Worm (Caenorhabditis elegans) whole organism, early embryonic: ENCODE data around the gene crh-1.

Experiments used
- aly-1 ChIP-seq: sonication (generic microtip); optimal IDR thresholded peaks from 2 replicates; lab custom pipeline; 2016; ENCODE audit warnings: missing genetic modification characterization, missing compliant biosample characterization
- flt-1 ChIP-seq: fragments of 200-800 bp; sonication (Bioruptor generic); IDR thresholded peaks from 2 replicates; pipeline ENCODE4 v1.3.6; 2022; ENCODE audit warnings: missing genetic modification characterization, missing compliant biosample characterization
- scrt-1 ChIP-seq: fragments of 200-800 bp; sonication (Bioruptor generic); IDR thresholded peaks from 2 replicates; pipeline ENCODE4 v1.3.6; 2022; ENCODE audit warnings: missing genetic modification characterization, missing compliant biosample characterization
- tbx-11 ChIP-seq: fragments of 200-800 bp; sonication (Bioruptor generic); IDR thresholded peaks from 2 replicates; pipeline ENCODE4 v1.3.6; 2022; ENCODE audit warnings: missing genetic modification characterization, missing compliant biosample characterization

- TF ChIP-seq aly-1 (no peak), tbx-11 (GFP tag; lab: Robert Waterston, UW) (no peak), scrt-1 (GFP tag; lab: Robert Waterston, UW) (no peak), flt-1 (GFP tag; lab: Robert Waterston, UW) (no peak)
Measured at ce11 chrIII:11651430-11651829, 6.1 kb upstream of the crh-1 start.
